Fruit fly (Drosophila melanogaster) whole organism, embryonic: ENCODE data around the gene CG5087.

ENCODE experiments used
- C15 ChIP-seq: fragments of 200-800 bp; sonication (Bioruptor generic); IDR thresholded peaks from 3 replicates; pipeline ENCODE4 v1.3.6; 2022; ENCODE audit warnings: missing biosample characterization, missing genetic modification characterization
- CG10654 ChIP-seq: fragments of 200-800 bp; sonication (Bioruptor generic); optimal IDR thresholded peaks from 2 replicates; lab custom pipeline; 2016; ENCODE audit warnings: missing biosample characterization, missing genetic modification characterization
- CG11723 ChIP-seq: fragments of 200-800 bp; sonication (Bioruptor generic); optimal IDR thresholded peaks from 2 replicates; lab custom pipeline; 2017; ENCODE audit warnings: missing biosample characterization, mild to moderate bottlenecking, missing genetic modification characterization
- CG12769 ChIP-seq: fragments of 200-800 bp; sonication (Bioruptor generic); optimal IDR thresholded peaks from 2 replicates; lab custom pipeline; 2019; ENCODE audit warnings: missing biosample characterization, mild to moderate bottlenecking, missing genetic modification characterization, moderate library complexity
- CG14667 ChIP-seq: fragments of 200-800 bp; sonication (Bioruptor generic); IDR thresholded peaks from 2 replicates; pipeline ENCODE4 v1.3.6; 2022; ENCODE audit warnings: missing biosample characterization, missing genetic modification characterization
- CG15011 ChIP-seq: fragments of 200-800 bp; sonication (Bioruptor generic); optimal IDR thresholded peaks from 3 replicates; lab custom pipeline; 2018; ENCODE audit warnings: missing biosample characterization, mild to moderate bottlenecking, missing genetic modification characterization
- CG16813 ChIP-seq: fragments of 200-800 bp; sonication (Bioruptor generic); IDR thresholded peaks from 3 replicates; pipeline ENCODE4 v1.3.6; 2022; ENCODE audit warnings: missing biosample characterization, missing genetic modification characterization; ENCODE audit not compliant: partially characterized antibody
- CG1792 ChIP-seq: fragments of 200-800 bp; sonication (Bioruptor generic); optimal IDR thresholded peaks from 2 replicates; lab custom pipeline; 2016; ENCODE audit warnings: missing biosample characterization, missing genetic modification characterization
- CG2129 ChIP-seq: fragments of 200-800 bp; sonication (Bioruptor generic); IDR thresholded peaks from 2 replicates; pipeline ENCODE4 v1.3.6; 2022; ENCODE audit warnings: missing biosample characterization, missing genetic modification characterization; ENCODE audit not compliant: partially characterized antibody
- CG31365 ChIP-seq: fragments of 200-800 bp; sonication (Bioruptor generic); optimal IDR thresholded peaks from 2 replicates; lab custom pipeline; 2018; ENCODE audit warnings: missing biosample characterization, mild to moderate bottlenecking, missing genetic modification characterization
- CG34224 ChIP-seq: fragments of 200-800 bp; sonication (Bioruptor generic); IDR thresholded peaks from 3 replicates; pipeline ENCODE4 v1.3.6; 2022; ENCODE audit warnings: missing biosample characterization, missing genetic modification characterization; ENCODE audit not compliant: partially characterized antibody
- CG4820 ChIP-seq: fragments of 200-800 bp; sonication (Bioruptor generic); optimal IDR thresholded peaks from 3 replicates; lab custom pipeline; 2016; ENCODE audit warnings: missing biosample characterization, missing genetic modification characterization
- CG6175 ChIP-seq: fragments of 200-800 bp; sonication (Bioruptor generic); IDR thresholded peaks from 3 replicates; pipeline ENCODE4 v1.3.6; 2022; ENCODE audit warnings: missing biosample characterization, missing genetic modification characterization
- CG7556 ChIP-seq: fragments of 200-800 bp; sonication (Bioruptor generic); optimal IDR thresholded peaks from 2 replicates; lab custom pipeline; 2017; ENCODE audit warnings: missing biosample characterization, mild to moderate bottlenecking, missing genetic modification characterization
- CG7963 ChIP-seq: fragments of 200-800 bp; sonication (Bioruptor generic); IDR thresholded peaks from 3 replicates; pipeline ENCODE4 v1.3.6; 2022; ENCODE audit warnings: missing biosample characterization, missing genetic modification characterization; ENCODE audit not compliant: partially characterized antibody
- CG8281 ChIP-seq: fragments of 200-800 bp; sonication (Bioruptor generic); optimal IDR thresholded peaks from 2 replicates; lab custom pipeline; 2018; ENCODE audit warnings: missing biosample characterization, mild to moderate bottlenecking, missing genetic modification characterization, moderate library complexity
- CG8478 ChIP-seq: fragments of >200 bp; optimal IDR thresholded peaks from 2 replicates; lab custom pipeline; 2018
- Doc2 ChIP-seq: fragments of 200-800 bp; sonication (Bioruptor generic); IDR thresholded peaks from 2 replicates; pipeline ENCODE4 v1.3.6; 2022; ENCODE audit warnings: missing biosample characterization, missing genetic modification characterization
- Fer1 ChIP-seq: fragments of 200-800 bp; sonication (Bioruptor generic); optimal IDR thresholded peaks from 2 replicates; lab custom pipeline; 2017; ENCODE audit warnings: missing biosample characterization, mild to moderate bottlenecking, missing genetic modification characterization
- GATAe ChIP-seq: fragments of 200-800 bp; sonication (Bioruptor generic); conservative IDR thresholded peaks from 2 replicates; pipeline ENCODE4 v1.3.6; 2022; ENCODE audit warnings: missing biosample characterization, missing genetic modification characterization
- Gsc ChIP-seq: fragments of 200-800 bp; sonication (Bioruptor generic); IDR thresholded peaks from 2 replicates; pipeline ENCODE4 v1.3.6; 2022; ENCODE audit warnings: missing biosample characterization, missing genetic modification characterization
- Gug ChIP-seq: fragments of 200-800 bp; sonication (Bioruptor generic); IDR thresholded peaks from 4 replicates; pipeline ENCODE4 v1.3.6; 2022; ENCODE audit warnings: missing biosample characterization, missing genetic modification characterization
- H15 ChIP-seq: fragments of 200-800 bp; sonication (Bioruptor generic); IDR thresholded peaks from 3 replicates; pipeline ENCODE4 v1.3.6; 2022; ENCODE audit warnings: missing biosample characterization, missing genetic modification characterization
- HLH4C ChIP-seq: fragments of 200-800 bp; sonication (Bioruptor generic); IDR thresholded peaks from 3 replicates; pipeline ENCODE4 v1.3.6; 2022; ENCODE audit warnings: missing biosample characterization, missing genetic modification characterization; ENCODE audit not compliant: partially characterized antibody
- Hey ChIP-seq: fragments of 200-800 bp; sonication (Bioruptor generic); optimal IDR thresholded peaks from 3 replicates; lab custom pipeline; 2018; ENCODE audit warnings: missing biosample characterization, mild to moderate bottlenecking, missing genetic modification characterization
- Hsf ChIP-seq: fragments of 200-800 bp; sonication (Bioruptor generic); optimal IDR thresholded peaks from 3 replicates; lab custom pipeline; 2016; ENCODE audit warnings: missing biosample characterization, missing genetic modification characterization
- Oaz ChIP-seq: fragments of 200-800 bp; sonication (Bioruptor generic); IDR thresholded peaks from 2 replicates; pipeline ENCODE4 v1.3.6; 2022; ENCODE audit warnings: missing biosample characterization, missing genetic modification characterization
- Six4 ChIP-seq: fragments of 200-800 bp; sonication (Bioruptor generic); optimal IDR thresholded peaks from 2 replicates; lab custom pipeline; 2016; ENCODE audit warnings: missing biosample characterization, missing genetic modification characterization
- Usf ChIP-seq: fragments of 200-800 bp; sonication (Bioruptor generic); optimal IDR thresholded peaks from 2 replicates; lab custom pipeline; 2017; ENCODE audit warnings: missing genotype, missing biosample characterization, missing genetic modification characterization
- Xrp1 ChIP-seq: fragments of 200-800 bp; sonication (Bioruptor generic); IDR thresholded peaks from 2 replicates; pipeline ENCODE4 v1.3.6; 2022; ENCODE audit warnings: missing biosample characterization, missing genetic modification characterization
- bowl ChIP-seq: fragments of 200-800 bp; sonication (Bioruptor generic); IDR thresholded peaks from 2 replicates; pipeline ENCODE4 v1.3.6; 2022; ENCODE audit warnings: missing biosample characterization, missing genetic modification characterization
- cad ChIP-seq: fragments of >200 bp; optimal IDR thresholded peaks from 2 replicates; lab custom pipeline; 2017; ENCODE audit warnings: missing biosample characterization, missing genetic modification characterization
- dm ChIP-seq: fragments of 200-800 bp; sonication (Bioruptor generic); optimal IDR thresholded peaks from 3 replicates; lab custom pipeline; 2016; ENCODE audit warnings: missing biosample characterization, missing genetic modification characterization
- ems ChIP-seq: fragments of 200-800 bp; sonication (Bioruptor generic); optimal IDR thresholded peaks from 3 replicates; lab custom pipeline; 2016; ENCODE audit warnings: missing biosample characterization, missing genetic modification characterization
- gcm ChIP-seq: fragments of 200-800 bp; sonication (Bioruptor generic); optimal IDR thresholded peaks from 2 replicates; lab custom pipeline; 2019; ENCODE audit warnings: missing biosample characterization, mild to moderate bottlenecking, missing genetic modification characterization, moderate library complexity
- gfzf ChIP-seq: fragments of 200-800 bp; sonication (Bioruptor generic); optimal IDR thresholded peaks from 2 replicates; lab custom pipeline; 2016; ENCODE audit warnings: missing biosample characterization, mild to moderate bottlenecking, missing genetic modification characterization, moderate library complexity
- insv ChIP-seq, 2 experiments: fragments of 200-800 bp; sonication (Bioruptor generic); optimal IDR thresholded peaks; 3 replicates each; lab custom pipeline; 2016 to 2018; ENCODE audit warnings: missing biosample characterization in 2 of 2, missing genetic modification characterization in 2 of 2
- klu ChIP-seq: fragments of 200-800 bp; sonication (Bioruptor generic); IDR thresholded peaks from 2 replicates; pipeline ENCODE4 v1.3.6; 2022; ENCODE audit warnings: missing biosample characterization, missing genetic modification characterization
- lmd ChIP-seq: fragments of 200-800 bp; sonication (Bioruptor generic); IDR thresholded peaks from 2 replicates; pipeline ENCODE4 v1.3.6; 2022; ENCODE audit warnings: missing biosample characterization, missing genetic modification characterization
- maf-S ChIP-seq: fragments of 200-800 bp; sonication (Bioruptor generic); optimal IDR thresholded peaks from 2 replicates; lab custom pipeline; 2016; ENCODE audit warnings: missing biosample characterization, missing genetic modification characterization
- nom ChIP-seq: fragments of 200-800 bp; sonication (Bioruptor generic); optimal IDR thresholded peaks from 2 replicates; lab custom pipeline; 2017; ENCODE audit warnings: missing biosample characterization, missing genetic modification characterization, mild to moderate bottlenecking, moderate library complexity, missing genetic modification reagents
- oc ChIP-seq: fragments of 200-800 bp; sonication (Bioruptor generic); optimal IDR thresholded peaks from 2 replicates; lab custom pipeline; 2018; ENCODE audit warnings: missing biosample characterization, mild to moderate bottlenecking, missing genetic modification characterization, moderate library complexity
- pho ChIP-seq: fragments of 200-800 bp; sonication (Bioruptor generic); optimal IDR thresholded peaks from 2 replicates; lab custom pipeline; 2016; ENCODE audit warnings: missing biosample characterization, missing genetic modification characterization
- pnt ChIP-seq: fragments of 200-800 bp; sonication (Bioruptor generic); optimal IDR thresholded peaks from 3 replicates; lab custom pipeline; 2016; ENCODE audit warnings: missing biosample characterization, missing genetic modification characterization
- prd ChIP-seq, 3 experiments: fragments of >200 bp in 2 of 3; fragments of 200-800 bp in 1 of 3; sonication (Bioruptor generic) in 1 of 3; optimal IDR thresholded peaks in 2 of 3; IDR thresholded peaks in 1 of 3; 2 replicates in 2 of 3; 3 replicates in 1 of 3; pipeline versions ENCODE4 v1.3.6 to Lab custom; 2017 to 2022; ENCODE audit warnings: missing biosample characterization in 1 of 3, missing genetic modification characterization in 1 of 3
- pros ChIP-seq: fragments of 200-800 bp; sonication (Bioruptor generic); optimal IDR thresholded peaks from 3 replicates; lab custom pipeline; 2019; ENCODE audit warnings: missing biosample characterization, mild to moderate bottlenecking, missing genetic modification characterization, moderate library complexity
- sc ChIP-seq, 3 experiments: fragments of >200 bp in 2 of 3; fragments of 200-800 bp in 1 of 3; sonication (Bioruptor generic) in 1 of 3; optimal IDR thresholded peaks; 2 replicates in 2 of 3; 3 replicates in 1 of 3; lab custom pipeline; 2017; ENCODE audit warnings: mild to moderate bottlenecking in 1 of 3, missing biosample characterization in 1 of 3, missing genetic modification characterization in 1 of 3, missing genetic modification reagents in 1 of 3
- scrt ChIP-seq: fragments of 200-800 bp; sonication (Bioruptor generic); optimal IDR thresholded peaks from 2 replicates; lab custom pipeline; 2018; ENCODE audit warnings: missing biosample characterization, mild to moderate bottlenecking, missing genetic modification characterization, moderate library complexity
- vnd ChIP-seq: fragments of 200-800 bp; sonication (Bioruptor generic); IDR thresholded peaks from 3 replicates; pipeline ENCODE4 v1.3.6; 2022; ENCODE audit warnings: missing biosample characterization, missing genetic modification characterization; ENCODE audit not compliant: partially characterized antibody
- yki ChIP-seq: fragments of >200 bp; optimal IDR thresholded peaks from 3 replicates; lab custom pipeline; 2018
- z ChIP-seq: fragments of 200-800 bp; sonication (Bioruptor generic); IDR thresholded peaks from 3 replicates; pipeline ENCODE4 v1.3.6; 2022; ENCODE audit warnings: missing biosample characterization, missing genetic modification characterization

The CG5087 gene

DNA sequence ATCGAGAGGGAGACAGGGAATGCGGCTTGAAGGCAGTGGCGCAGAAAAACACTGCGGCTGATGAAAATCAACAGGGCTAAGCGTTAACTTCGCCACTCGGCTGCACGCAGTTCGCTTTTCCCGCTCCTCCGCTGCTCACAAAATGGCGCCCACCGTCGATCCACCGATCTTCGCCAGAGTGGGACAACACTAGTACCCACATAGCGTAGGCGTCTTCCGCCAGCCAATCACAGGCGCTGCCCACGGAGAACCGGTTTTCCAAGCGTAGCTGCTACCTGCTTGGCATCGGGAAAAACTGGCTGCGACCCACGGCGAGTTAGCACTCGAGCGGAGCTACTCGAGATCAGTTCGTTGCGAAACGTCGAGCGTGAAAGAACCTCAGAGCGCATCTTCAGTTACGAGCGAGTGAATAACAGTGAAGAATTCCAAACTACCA, 43.1 kb downstream of the CG5087 start, which contains the start of gene Doc1 (continued):
- no peak for TF ChIP-seq prd (optimal IDR thresholded peaks at IDR 0.05; lab: Kevin White, UChicago)
- peak; percentile 25; the same call in 1 of the 3 replicates for TF ChIP-seq prd (GFP tag; IDR thresholded peaks at IDR 0.05; lab: Robert Waterston, UW)
- TF ChIP-seq CG2129 (GFP tag; lab: Robert Waterston, UW) = no peak
- no peak for TF ChIP-seq H15 (GFP tag; lab: Robert Waterston, UW)
- TF ChIP-seq cad = no peak
- no peak for TF ChIP-seq HLH4C (GFP tag; lab: Robert Waterston, UW)
- TF ChIP-seq klu = no peak
- peak; percentile 61 for TF ChIP-seq gcm (GFP tag; lab: Kevin White, UChicago)
- TF ChIP-seq dm (GFP tag; lab: Kevin White, UChicago) = no peak
- no peak for TF ChIP-seq CG7556 (GFP tag; lab: Kevin White, UChicago)
- no peak for TF ChIP-seq CG14667 (GFP tag; lab: Robert Waterston, UW)
- no peak for TF ChIP-seq CG4820
- TF ChIP-seq Xrp1 (GFP tag; lab: Robert Waterston, UW) = no peak
- 0 out of 3 replicates have a peak, but pooled peaks have one; percentile 19 for TF ChIP-seq CG6175 (GFP tag; lab: Robert Waterston, UW)
- no peak for TF ChIP-seq CG10654 (GFP tag; lab: Kevin White, UChicago)
- TF ChIP-seq sc (optimal IDR thresholded peaks at IDR 0.05; lab: Kevin White, UChicago) = no peak
- no peak for TF ChIP-seq sc (GFP tag; optimal IDR thresholded peaks at IDR 0.05; lab: Kevin White, UChicago)
- no peak for TF ChIP-seq CG11723
- TF ChIP-seq pho (GFP tag; lab: Kevin White, UChicago) = no peak
- TF ChIP-seq oc (tag; lab: Kevin White, UChicago) = no peak
- no peak for TF ChIP-seq CG8281 (tag; lab: Kevin White, UChicago)
- TF ChIP-seq z = peak; percentile 49; the same call in 2 of the 3 replicates
- TF ChIP-seq Six4 = no peak
- no peak for TF ChIP-seq Gug (GFP tag; lab: Robert Waterston, UW)
- no peak for TF ChIP-seq gfzf (GFP tag; lab: Kevin White, UChicago)
- no peak for TF ChIP-seq pnt
- no peak for TF ChIP-seq Hey (tag; lab: Kevin White, UChicago)
- peak; percentile 45 for TF ChIP-seq CG8478 (lab: Kevin White, UChicago)
- TF ChIP-seq Oaz (GFP tag; lab: Robert Waterston, UW) = no peak
- TF ChIP-seq Gsc = no peak
- TF ChIP-seq Fer1 = no peak
- TF ChIP-seq maf-S (GFP tag; lab: Kevin White, UChicago) = no peak
- TF ChIP-seq yki (lab: Kevin White, UChicago) = no peak
- no peak for TF ChIP-seq GATAe (GFP tag; lab: Robert Waterston, UW)
- no peak for TF ChIP-seq CG12769 (tag; lab: Kevin White, UChicago)
- TF ChIP-seq Usf (GFP tag; lab: Kevin White, UChicago) = no peak
- no peak for TF ChIP-seq bowl (GFP tag; lab: Robert Waterston, UW)
- no peak for TF ChIP-seq ems (GFP tag; lab: Kevin White, UChicago)
- TF ChIP-seq pros = peak; percentile 41
- TF ChIP-seq Hsf (GFP tag; lab: Kevin White, UChicago) = no peak
- TF ChIP-seq C15 = no peak
- TF ChIP-seq CG34224 = no peak
- TF ChIP-seq CG1792 = no peak
- no peak for TF ChIP-seq nom (GFP tag; lab: Kevin White, UChicago)
- TF ChIP-seq CG7963 (GFP tag; lab: Robert Waterston, UW) = no peak
- TF ChIP-seq CG16813 (GFP tag; lab: Robert Waterston, UW) = peak; percentile 27; the same call in 1 of the 3 replicates
- TF ChIP-seq scrt = no peak
- peak in 1 of 2 experiments; percentile 20 for TF ChIP-seq insv (GFP tag; optimal IDR thresholded peaks at IDR 0.05; lab: Kevin White, UChicago)
- TF ChIP-seq CG31365 (tag; lab: Kevin White, UChicago) = no peak
- no peak for TF ChIP-seq lmd (GFP tag; lab: Robert Waterston, UW)
- TF ChIP-seq Doc2 (GFP tag; lab: Robert Waterston, UW) = no peak
- no peak for TF ChIP-seq CG15011 (GFP tag; lab: Kevin White, UChicago)
- TF ChIP-seq vnd (GFP tag; lab: Robert Waterston, UW) = no peak
